Fruit fly (Drosophila melanogaster): ENCODE results near the gene CG10486.

- TF ChIP-seq CTCF (optimal IDR thresholded peaks at IDR 0.05) (peak; percentile 100), CG8478 (optimal IDR thresholded peaks at IDR 0.05) (no peak)
These were observed 36.8 kb downstream of the CG10486 start for dm6 chr3L:5869614-5870204.
